Worm (Caenorhabditis elegans) whole organism, L3 larva: ENCODE results near the gene grd-7.

ENCODE experiments used
- aly-2 ChIP-seq: fragments of 150-350 bp; optimal IDR thresholded peaks from 2 replicates; lab custom pipeline; 2014; ENCODE audit warnings: missing biosample characterization, missing genetic modification characterization
- ama-1 ChIP-seq: fragments of 150-350 bp; optimal IDR thresholded peaks from 2 replicates; lab custom pipeline; 2018
- ceh-16 ChIP-seq: sonication (generic microtip); optimal IDR thresholded peaks from 2 replicates; lab custom pipeline; 2017; ENCODE audit warnings: missing biosample characterization, missing genetic modification characterization
- ceh-28 ChIP-seq: fragments of 150-350 bp; optimal IDR thresholded peaks from 2 replicates; lab custom pipeline; 2014; ENCODE audit warnings: missing biosample characterization, missing genetic modification reagents, missing genetic modification characterization
- ceh-9 ChIP-seq: sonication (generic microtip); optimal IDR thresholded peaks from 2 replicates; lab custom pipeline; 2018; ENCODE audit warnings: missing biosample characterization, missing genetic modification characterization
- daf-12 ChIP-seq: fragments of 150-350 bp; optimal IDR thresholded peaks from 2 replicates; lab custom pipeline; 2014; ENCODE audit warnings: missing biosample characterization, missing genetic modification reagents, missing genetic modification characterization
- egl-5 ChIP-seq: fragments of 150-350 bp; optimal IDR thresholded peaks from 2 replicates; lab custom pipeline; 2017; ENCODE audit warnings: missing biosample characterization, missing genetic modification reagents, missing genetic modification characterization, inconsistent platforms
- elt-1 ChIP-seq: fragments of 150-350 bp; optimal IDR thresholded peaks from 2 replicates; lab custom pipeline; 2014; ENCODE audit warnings: missing biosample characterization, missing genetic modification characterization
- elt-2 ChIP-seq: sonication (generic microtip); optimal IDR thresholded peaks from 2 replicates; lab custom pipeline; 2016; ENCODE audit warnings: missing genetic modification reagents, mild to moderate bottlenecking, missing genetic modification characterization, missing compliant biosample characterization
- elt-3 ChIP-seq, 3 experiments: fragments of 150-350 bp in 1 of 3; sonication (generic microtip) in 2 of 3; optimal IDR thresholded peaks; 2 replicates in 2 of 3; 4 replicates in 1 of 3; lab custom pipeline; 2014 to 2017; ENCODE audit warnings: missing biosample characterization in 3 of 3, missing genetic modification characterization in 3 of 3
- eor-1 ChIP-seq, 2 experiments: fragments of 150-350 bp; optimal IDR thresholded peaks; 2 replicates each; lab custom pipeline; 2014 to 2018; ENCODE audit warnings: missing biosample characterization in 2 of 2, missing genetic modification characterization in 2 of 2
- fkh-10 ChIP-seq: sonication (generic microtip); optimal IDR thresholded peaks from 2 replicates; lab custom pipeline; 2017; ENCODE audit warnings: missing biosample characterization, missing genetic modification reagents, missing genetic modification characterization
- fkh-2 ChIP-seq: fragments of 150-350 bp; optimal IDR thresholded peaks from 2 replicates; lab custom pipeline; 2014; ENCODE audit warnings: missing biosample characterization, missing genetic modification reagents, missing genetic modification characterization
- fos-1 ChIP-seq: fragments of 150-350 bp; optimal IDR thresholded peaks from 2 replicates; lab custom pipeline; 2014; ENCODE audit warnings: missing biosample characterization, missing genetic modification characterization
- hmg-11 ChIP-seq: sonication (generic microtip); optimal IDR thresholded peaks from 2 replicates; lab custom pipeline; 2016; ENCODE audit warnings: missing genetic modification characterization, missing compliant biosample characterization
- jun-1 ChIP-seq: fragments of 150-350 bp; optimal IDR thresholded peaks from 2 replicates; lab custom pipeline; 2014; ENCODE audit warnings: missing biosample characterization, missing genetic modification reagents, missing genetic modification characterization
- lin-15B ChIP-seq: fragments of 150-350 bp; optimal IDR thresholded peaks from 2 replicates; lab custom pipeline; 2014; ENCODE audit warnings: missing biosample characterization, missing genetic modification characterization
- lsy-12 ChIP-seq: sonication (generic microtip); optimal IDR thresholded peaks from 2 replicates; lab custom pipeline; 2016; ENCODE audit warnings: mild to moderate bottlenecking, missing genetic modification characterization, missing compliant biosample characterization
- mdl-1 ChIP-seq: fragments of 150-350 bp; optimal IDR thresholded peaks from 2 replicates; lab custom pipeline; 2014; ENCODE audit warnings: missing biosample characterization, missing genetic modification characterization
- mml-1 ChIP-seq: fragments of 150-350 bp; sonication (generic microtip); optimal IDR thresholded peaks from 3 replicates; lab custom pipeline; 2014; ENCODE audit warnings: missing biosample characterization, missing genetic modification characterization
- nfya-1 ChIP-seq: sonication (generic microtip); optimal IDR thresholded peaks from 2 replicates; lab custom pipeline; 2017; ENCODE audit warnings: missing genetic modification characterization, mild to moderate bottlenecking, missing compliant biosample characterization, antibody characterized with exemption, moderate library complexity; ENCODE audit not compliant: insufficient read depth
- nhr-11 ChIP-seq: fragments of 150-350 bp; optimal IDR thresholded peaks from 2 replicates; lab custom pipeline; 2014; ENCODE audit warnings: missing biosample characterization, missing genetic modification characterization
- nhr-12 ChIP-seq: fragments of 150-350 bp; optimal IDR thresholded peaks from 2 replicates; lab custom pipeline; 2014; ENCODE audit warnings: missing biosample characterization, missing genetic modification characterization
- nhr-67 ChIP-seq: fragments of 150-350 bp; optimal IDR thresholded peaks from 2 replicates; lab custom pipeline; 2014; ENCODE audit warnings: missing biosample characterization, missing genetic modification characterization
- nhr-77 ChIP-seq: fragments of 150-350 bp; optimal IDR thresholded peaks from 2 replicates; lab custom pipeline; 2014; ENCODE audit warnings: missing biosample characterization, missing genetic modification characterization
- pha-4 ChIP-seq: fragments of 150-350 bp; optimal IDR thresholded peaks from 2 replicates; lab custom pipeline; 2014; ENCODE audit warnings: missing biosample characterization, missing genetic modification reagents, missing genetic modification characterization
- pqm-1 ChIP-seq: fragments of 150-350 bp; optimal IDR thresholded peaks from 2 replicates; lab custom pipeline; 2017; ENCODE audit warnings: missing biosample characterization, missing genetic modification characterization, inconsistent platforms
- skn-1 ChIP-seq: fragments of 150-350 bp; optimal IDR thresholded peaks from 2 replicates; lab custom pipeline; 2014; ENCODE audit warnings: missing biosample characterization, missing genetic modification characterization
- zag-1 ChIP-seq: fragments of 150-350 bp; optimal IDR thresholded peaks from 2 replicates; lab custom pipeline; 2014; ENCODE audit warnings: missing biosample characterization, missing genetic modification characterization
- ztf-4 ChIP-seq: fragments of 150-350 bp; optimal IDR thresholded peaks from 2 replicates; lab custom pipeline; 2014; ENCODE audit warnings: missing biosample characterization, missing genetic modification characterization

Gene grd-7

DNA sequence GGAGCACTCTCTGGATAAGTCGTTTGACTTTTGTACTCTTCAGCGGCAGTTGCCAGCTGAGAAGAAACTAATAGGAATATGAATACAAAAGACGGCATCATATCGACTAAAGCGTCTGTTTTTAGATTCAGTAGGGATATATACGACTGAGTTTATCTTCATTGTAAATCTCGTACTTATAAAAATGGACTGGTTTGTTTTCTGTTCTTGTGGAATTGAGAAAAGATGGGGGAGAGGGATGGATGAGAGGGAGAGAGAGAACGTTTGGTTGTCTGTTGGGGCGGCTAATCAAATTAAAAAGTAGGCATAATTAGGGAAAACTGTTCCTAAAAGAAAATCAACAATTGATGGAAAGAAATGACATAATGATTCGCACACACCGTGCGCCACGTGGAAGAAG lies at the start of gene grd-7:
grd-7 (minus strand) TSS at position 101 of the 400 bp plus-strand sequence.
- no peak for TF ChIP-seq nhr-12 (tag; lab: Kevin White, UChicago)

DNA sequence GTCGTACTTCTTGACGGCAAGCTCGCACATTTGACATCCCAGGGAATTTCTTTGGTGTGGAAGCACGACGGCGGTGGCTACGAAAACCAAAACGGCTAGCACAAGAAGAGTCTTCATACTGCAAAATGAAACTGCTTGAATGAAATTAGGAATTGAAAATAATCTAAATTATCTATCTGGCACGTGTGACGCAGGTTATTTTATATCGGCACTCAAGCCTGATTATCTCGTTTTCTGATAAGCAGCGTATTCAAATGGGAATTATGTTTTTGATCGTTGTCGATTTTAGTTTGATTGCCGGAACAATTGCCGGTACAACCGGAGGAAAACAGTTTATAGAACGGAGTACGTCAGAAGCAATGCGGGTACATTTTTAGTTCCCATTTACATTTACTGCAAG lies 49.4 kb upstream of the grd-7 start, which contains the start of gene spp-4:
spp-4 (minus strand) TSS at position 118 of the 400 bp plus-strand sequence.
- peak; percentile 84 for TF ChIP-seq elt-2 (tag; lab: Kevin White, UChicago)
- TF ChIP-seq pha-4 (tag; lab: Kevin White, UChicago): no peak
- no peak for TF ChIP-seq ceh-28 (tag; lab: Kevin White, UChicago)
- no peak for TF ChIP-seq skn-1 (tag; lab: Kevin White, UChicago)

DNA sequence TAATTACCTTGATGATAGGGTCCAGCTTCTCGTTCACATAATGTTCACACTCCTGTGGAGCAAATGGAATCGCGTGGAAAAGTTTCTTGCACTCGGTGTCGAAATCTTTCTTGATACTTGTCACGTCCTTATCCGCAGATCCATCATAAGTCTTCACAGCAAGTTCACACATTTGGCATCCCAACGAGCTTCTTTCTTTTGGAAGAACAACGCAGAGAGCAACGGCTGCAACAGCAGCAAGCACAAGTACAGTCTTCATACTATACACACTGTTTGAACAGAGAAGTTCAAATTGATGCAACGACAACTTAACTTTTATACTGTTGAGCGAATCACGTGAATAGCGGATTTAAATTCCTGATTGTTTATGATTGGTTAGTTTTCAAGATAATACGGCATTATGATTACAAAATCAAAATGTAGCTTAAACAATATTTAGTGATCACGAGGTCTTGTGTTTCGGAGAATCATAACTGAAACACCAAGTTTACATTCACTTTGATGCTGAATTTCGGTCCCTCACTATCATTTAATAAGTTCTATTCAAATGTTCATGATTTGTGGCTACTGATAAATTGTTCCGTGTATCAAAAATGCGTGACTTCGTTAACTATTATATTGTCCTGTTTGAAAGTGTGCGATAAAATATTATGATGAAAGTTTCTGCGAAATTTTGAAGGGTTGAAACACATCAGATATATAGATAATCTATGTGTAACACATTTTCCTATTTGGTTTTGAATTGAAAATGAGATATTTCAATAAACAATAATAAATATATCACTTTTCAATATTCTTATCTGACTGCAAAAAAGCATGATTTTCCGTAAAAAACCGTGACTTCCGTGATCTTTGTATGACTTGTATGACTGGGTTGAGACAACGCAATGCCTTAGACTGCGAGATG lies 47.5 kb upstream of the grd-7 start, which contains the start of the genes spp-2 and spp-6:
spp-2 (minus strand) TSS at position 334 of the 907 bp plus-strand sequence.
spp-6 (plus strand) TSS at position 857 of the 907 bp plus-strand sequence.
- TF ChIP-seq fos-1 (tag; lab: Kevin White, UChicago) (no peak), nhr-12 (tag; lab: Kevin White, UChicago) (no peak), nhr-67 (no peak), pqm-1 (tag; lab: Kevin White, UChicago) (peak; percentile 85), mdl-1 (tag; lab: Kevin White, UChicago) (no peak), pha-4 (tag; lab: Kevin White, UChicago) (peak; percentile 29), fkh-10 (GFP tag; lab: Kevin White, UChicago) (no peak), ceh-28 (tag; lab: Kevin White, UChicago) (no peak), egl-5 (tag; lab: Kevin White, UChicago) (no peak), elt-2 (tag; lab: Kevin White, UChicago) (peak; percentile 90), elt-3 (tag; optimal IDR thresholded peaks at IDR 0.05; lab: Kevin White, UChicago) (no peak), aly-2 (tag; lab: Kevin White, UChicago) (no peak), ama-1 (lab: Kevin White, UChicago) (peak; percentile 71), fkh-2 (tag; lab: Kevin White, UChicago) (no peak), mml-1 (tag; lab: Kevin White, UChicago) (no peak)

DNA sequence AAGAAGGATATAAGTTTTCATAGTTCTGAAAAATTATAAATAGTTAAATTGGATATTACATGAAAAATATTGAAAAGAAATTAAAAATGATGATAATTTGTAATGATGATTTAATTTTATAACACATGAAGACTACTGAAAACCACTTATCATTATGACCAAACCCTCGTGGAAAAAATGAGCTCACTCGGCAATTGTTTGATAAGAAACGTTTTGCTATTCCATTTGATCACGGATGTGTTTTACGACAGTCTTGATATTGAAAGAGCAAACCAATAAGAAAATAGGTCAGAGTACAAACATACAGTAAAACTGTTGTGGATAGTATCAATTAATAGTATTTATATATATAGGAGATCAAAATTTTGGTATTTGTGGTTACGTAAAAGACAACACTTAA lies 46.0 kb upstream of the grd-7 start, which contains the start of gene spp-3:
spp-3 (minus strand) TSS at position 25 of the 400 bp plus-strand sequence.
- TF ChIP-seq fkh-2 (tag; lab: Kevin White, UChicago) (no peak), daf-12 (tag; lab: Kevin White, UChicago) (no peak), mml-1 (tag; lab: Kevin White, UChicago) (no peak), hmg-11 (no peak), elt-3 (tag; optimal IDR thresholded peaks at IDR 0.05; lab: Kevin White, UChicago) (no peak), nhr-11 (tag; lab: Kevin White, UChicago) (no peak), ceh-28 (tag; lab: Kevin White, UChicago) (no peak), lsy-12 (tag; lab: Kevin White, UChicago) (no peak), ztf-4 (no peak), pqm-1 (tag; lab: Kevin White, UChicago) (peak; percentile 93), ceh-9 (tag; lab: Kevin White, UChicago) (no peak), mdl-1 (tag; lab: Kevin White, UChicago) (no peak), nhr-77 (tag; lab: Kevin White, UChicago) (no peak), fos-1 (tag; lab: Kevin White, UChicago) (no peak), skn-1 (tag; lab: Kevin White, UChicago) (peak; percentile 88), eor-1 (tag; optimal IDR thresholded peaks at IDR 0.05; lab: Kevin White, UChicago) (no peak), lin-15B (tag; lab: Kevin White, UChicago) (no peak), pha-4 (tag; lab: Kevin White, UChicago) (peak; percentile 38), jun-1 (tag; lab: Kevin White, UChicago) (peak; percentile 57), elt-1 (tag; lab: Kevin White, UChicago) (no peak), elt-2 (tag; lab: Kevin White, UChicago) (peak; percentile 96), zag-1 (no peak), ama-1 (lab: Kevin White, UChicago) (no peak), nhr-67 (no peak), nfya-1 (tag; lab: Kevin White, UChicago) (peak; percentile 48), ceh-16 (no peak)
- TF ChIP-seq, all 47 proteins: peak for 6

DNA sequence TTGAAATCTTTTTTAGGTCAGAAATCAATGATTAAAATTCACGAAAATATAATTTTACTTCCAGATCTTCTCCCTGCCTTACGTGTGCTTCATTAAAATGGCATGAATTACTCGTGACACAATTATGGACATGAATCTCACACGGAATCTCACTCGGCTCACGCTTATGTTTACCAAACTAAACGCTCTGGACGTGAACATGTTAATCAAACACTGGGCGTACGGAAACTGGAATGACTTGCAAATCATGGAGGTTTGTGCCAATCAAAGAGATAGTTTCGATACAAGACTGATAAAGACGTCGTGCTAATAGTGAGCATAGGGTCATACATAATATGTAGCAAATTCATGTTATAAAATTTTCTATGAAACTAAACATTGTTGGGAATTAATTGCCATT lies 45.3 kb upstream of the grd-7 start:
- peak; percentile 4 for TF ChIP-seq pqm-1 (tag; lab: Kevin White, UChicago)
- no peak for TF ChIP-seq skn-1 (tag; lab: Kevin White, UChicago)
- peak; percentile 54 for TF ChIP-seq elt-2 (tag; lab: Kevin White, UChicago)
